Worm (Caenorhabditis elegans) whole organism, young adult: ENCODE data around the gene F53C3.1.

Source experiments
- F57C9.4 ChIP-seq: sonication (generic microtip); optimal IDR thresholded peaks from 2 replicates; lab custom pipeline; 2017; ENCODE audit warnings: mild to moderate bottlenecking, missing genetic modification characterization, missing compliant biosample characterization
- Y67H2A.10 ChIP-seq: fragments of 200-800 bp; sonication (Bioruptor generic); conservative IDR thresholded peaks from 2 replicates; pipeline ENCODE4 v1.3.6; 2022; ENCODE audit warnings: missing genetic modification reagents, missing genetic modification characterization, missing compliant biosample characterization
- ama-1 ChIP-seq, 3 experiments: fragments of 150-350 bp in 1 of 3; sonication (generic microtip) in 2 of 3; optimal IDR thresholded peaks; 2 replicates each; lab custom pipeline; 2014 to 2018; ENCODE audit warnings: missing biosample characterization in 2 of 3, missing genetic modification characterization in 2 of 3, missing genetic modification reagents in 2 of 3
- egrh-3 ChIP-seq: fragments of 200-800 bp; sonication (Bioruptor generic); IDR thresholded peaks from 2 replicates; pipeline ENCODE4 v1.3.6; 2022; ENCODE audit warnings: missing genetic modification reagents, missing genetic modification characterization, missing compliant biosample characterization
- ets-4 ChIP-seq: fragments of 200-800 bp; sonication (Bioruptor generic); optimal IDR thresholded peaks from 2 replicates; lab custom pipeline; 2018; ENCODE audit warnings: mild to moderate bottlenecking, missing genetic modification characterization, missing compliant biosample characterization
- lin-35 ChIP-seq, 3 experiments: fragments of 150-350 bp in 2 of 3; sonication (generic microtip) in 1 of 3; optimal IDR thresholded peaks; 2 replicates each; lab custom pipeline; 2014 to 2018; ENCODE audit warnings: missing biosample characterization in 3 of 3, missing genetic modification characterization in 3 of 3, missing genetic modification reagents in 3 of 3
- nhr-80 ChIP-seq: sonication (generic microtip); optimal IDR thresholded peaks from 2 replicates; lab custom pipeline; 2016; ENCODE audit warnings: missing genetic modification characterization, missing compliant biosample characterization
- repo-1 ChIP-seq: sonication (generic microtip); optimal IDR thresholded peaks from 2 replicates; lab custom pipeline; 2017; ENCODE audit warnings: mild to moderate bottlenecking, missing genetic modification characterization, missing compliant biosample characterization
- snpc-4 ChIP-seq, 5 experiments: fragments of 150-350 bp in 1 of 5; sonication (generic microtip) in 4 of 5; optimal IDR thresholded peaks; 2 replicates each; lab custom pipeline; 2014 to 2018; ENCODE audit warnings: missing genetic modification characterization in 5 of 5, missing biosample characterization in 3 of 5, antibody characterized with exemption in 2 of 5, mild to moderate bottlenecking in 2 of 5, missing compliant biosample characterization in 2 of 5, missing genotype in 2 of 5, moderate library complexity in 2 of 5, missing genetic modification reagents in 1 of 5

DNA sequence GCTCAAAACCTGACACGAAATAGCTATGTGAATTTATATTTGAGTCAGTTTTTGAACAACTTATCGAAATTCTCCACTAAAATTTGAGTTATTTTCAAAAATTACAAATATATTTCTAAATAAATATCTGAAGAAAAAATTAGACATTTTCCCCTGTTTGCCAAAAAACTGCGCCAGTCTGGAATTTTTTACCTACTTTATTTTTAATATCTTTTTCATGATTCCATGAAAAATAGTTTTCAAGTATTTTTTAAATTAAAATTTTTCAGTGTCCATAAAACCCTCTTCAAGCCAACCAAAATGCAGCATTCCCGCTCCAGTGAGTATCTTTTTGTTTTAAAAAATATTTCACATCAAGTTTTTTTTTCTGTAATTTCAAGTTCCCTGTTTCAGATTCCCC lies 20.7 kb upstream of the F53C3.1 start, which contains the start of gene F53C3.8:
- TF ChIP-seq nhr-80 (tag; lab: Kevin White, UChicago) (no peak), F57C9.4 (no peak), ets-4 (GFP tag; lab: Kevin White, UChicago) (no peak), snpc-4 (GFP tag; optimal IDR thresholded peaks at IDR 0.05; lab: Kevin White, UChicago) (no peak), snpc-4 (tag; optimal IDR thresholded peaks at IDR 0.05; lab: Kevin White, UChicago) (no peak), lin-35 (GFP tag; optimal IDR thresholded peaks at IDR 0.05; lab: Kevin White, UChicago) (no peak), ama-1 (optimal IDR thresholded peaks at IDR 0.05; lab: Kevin White, UChicago) (no peak), ama-1 (GFP tag; optimal IDR thresholded peaks at IDR 0.05; lab: Kevin White, UChicago) (no peak), Y67H2A.10 (GFP tag; lab: Robert Waterston, UW) (no peak), egrh-3 (GFP tag; lab: Robert Waterston, UW) (no peak), repo-1 (tag; lab: Kevin White, UChicago) (no peak)
